Fruit fly (Drosophila melanogaster): ENCODE measurements around the gene Hsp26.

Hsp26 gene

dm6 chr3L:9370907-9371365 is 6.3 kb downstream of the Hsp26 start, which contains the start of gene Fdx1 (continued):
- TF ChIP-seq pan (optimal IDR thresholded peaks at IDR 0.05) (no peak), pan (GFP tag; optimal IDR thresholded peaks at IDR 0.05 in 1 of 2, IDR thresholded peaks at IDR 0.05 in 1 of 2) (peak in 1 of 2 experiments; percentile 15), CG17385 (GFP tag; optimal IDR thresholded peaks at IDR 0.05) (peak; percentile 28), unc-4 (GFP tag; IDR thresholded peaks at IDR 0.05; ENCODE audit: partially characterized antibody) (peak; percentile 70), CG2712 (tag; optimal IDR thresholded peaks at IDR 0.05) (peak; percentile 45), dm (GFP tag; optimal IDR thresholded peaks at IDR 0.05) (no peak), CG10654 (GFP tag; optimal IDR thresholded peaks at IDR 0.05) (no peak), CG5180 (GFP tag; optimal IDR thresholded peaks at IDR 0.05) (no peak), ftz-f1 (GFP tag; optimal IDR thresholded peaks at IDR 0.05) (no peak), tll (GFP tag; optimal IDR thresholded peaks at IDR 0.05) (no peak), disco-r (GFP tag; optimal IDR thresholded peaks at IDR 0.05) (no peak), Dll (GFP tag; IDR thresholded peaks at IDR 0.05; ENCODE audit: partially characterized antibody) (peak; percentile 80), Usf (GFP tag; optimal IDR thresholded peaks at IDR 0.05) (no peak), CG3995 (GFP tag; optimal IDR thresholded peaks at IDR 0.05) (peak; percentile 97), CG5953 (GFP tag; IDR thresholded peaks at IDR 0.05) (no peak), CG4360 (GFP tag; IDR thresholded peaks at IDR 0.05) (no peak), CG15601 (tag; optimal IDR thresholded peaks at IDR 0.05) (peak; percentile 54), vfl (GFP tag; optimal IDR thresholded peaks at IDR 0.05) (no peak), CG8388 (GFP tag; optimal IDR thresholded peaks at IDR 0.05) (peak; percentile 40), CG12942 (GFP tag; optimal IDR thresholded peaks at IDR 0.05) (no peak), ttk (GFP tag; IDR thresholded peaks at IDR 0.05) (no peak), hb (GFP tag; IDR thresholded peaks at IDR 0.05; ENCODE audit: partially characterized antibody) (no peak), CG10147 (GFP tag; optimal IDR thresholded peaks at IDR 0.05) (peak; percentile 46), GATAe (GFP tag; conservative IDR thresholded peaks at IDR 0.05) (no peak), CG12219 (GFP tag; optimal IDR thresholded peaks at IDR 0.05) (no peak), Doc3 (GFP tag; IDR thresholded peaks at IDR 0.05; ENCODE audit: partially characterized antibody) (peak; percentile 64), phol (tag; optimal IDR thresholded peaks at IDR 0.05) (peak; percentile 36), Kr (GFP tag; optimal IDR thresholded peaks at IDR 0.05) (no peak), Sin3A (optimal IDR thresholded peaks at IDR 0.05) (no peak), CG6272 (GFP tag; IDR thresholded peaks at IDR 0.05) (peak; percentile 31; the same call in 1 of the 2 replicates), caup (GFP tag; optimal IDR thresholded peaks at IDR 0.05; ENCODE audit: severe bottlenecking) (peak; percentile 5), sr (GFP tag; IDR thresholded peaks at IDR 0.05) (no peak), CG13624 (GFP tag; optimal IDR thresholded peaks at IDR 0.05) (peak; percentile 8), Max (GFP tag; optimal IDR thresholded peaks at IDR 0.05) (no peak), CG15479 (GFP tag; optimal IDR thresholded peaks at IDR 0.05) (no peak), peb (GFP tag; IDR thresholded peaks at IDR 0.05) (no peak), so (GFP tag; IDR thresholded peaks at IDR 0.05) (0 out of 3 replicates have a peak, but pooled peaks have one; percentile 27)

dm6 chr3L:9368665-9369064 is 8.6 kb downstream of the Hsp26 start:
- TF ChIP-seq schlank (tag; optimal IDR thresholded peaks at IDR 0.05) (no peak), tna (GFP tag; IDR thresholded peaks at IDR 0.05; ENCODE audit: partially characterized antibody) (no peak), zen (tag; optimal IDR thresholded peaks at IDR 0.05) (peak; percentile 51), Kr (GFP tag; optimal IDR thresholded peaks at IDR 0.05) (peak; percentile 64), cad (GFP tag; optimal IDR thresholded peaks at IDR 0.05) (peak; percentile 76), Trl (optimal IDR thresholded peaks at IDR 0.05) (no peak), Trl (GFP tag; optimal IDR thresholded peaks at IDR 0.05) (no peak), CG15479 (GFP tag; optimal IDR thresholded peaks at IDR 0.05) (peak; percentile 95), her (GFP tag; optimal IDR thresholded peaks at IDR 0.05) (no peak), tll (GFP tag; optimal IDR thresholded peaks at IDR 0.05) (peak in 1 of 2 experiments; percentile 93), CG2116 (GFP tag; optimal IDR thresholded peaks at IDR 0.05) (no peak), gcm (GFP tag; optimal IDR thresholded peaks at IDR 0.05) (no peak), Ssrp (tag; optimal IDR thresholded peaks at IDR 0.05) (no peak), CG5953 (GFP tag; IDR thresholded peaks at IDR 0.05) (0 out of 2 replicates have a peak, but pooled peaks have one; percentile 14), nau (GFP tag; optimal IDR thresholded peaks at IDR 0.05) (no peak), Side (GFP tag; optimal IDR thresholded peaks at IDR 0.05) (no peak)
